Worm (Caenorhabditis elegans): Measurements from ENCODE around the gene shw-3.
A peak's percentile ranks its signal among the peaks of the same experiment; 100 is the strongest.

The shw-3 gene

ce11 chrV:12963192-12963591 lies 23.8 kb downstream of the shw-3 start, which contains the start of gene hrg-9:
Gene hrg-9 (minus strand): TSS chrV:12963343.
- TF ChIP-seq nhr-67 (tag; optimal IDR thresholded peaks at IDR 0.05) (no peak), sea-2 (GFP tag; optimal IDR thresholded peaks at IDR 0.05) (no peak), skn-1 (tag; optimal IDR thresholded peaks at IDR 0.05) (no peak), snpc-4 (tag; optimal IDR thresholded peaks at IDR 0.05) (no peak), ama-1 (optimal IDR thresholded peaks at IDR 0.05) (no peak), nhr-12 (tag; optimal IDR thresholded peaks at IDR 0.05) (no peak), lin-15B (tag; optimal IDR thresholded peaks at IDR 0.05) (no peak), elt-2 (tag; optimal IDR thresholded peaks at IDR 0.05) (peak; percentile 37), lsy-12 (tag; optimal IDR thresholded peaks at IDR 0.05) (no peak), pha-4 (tag; optimal IDR thresholded peaks at IDR 0.05) (peak; percentile 55), aly-2 (tag; optimal IDR thresholded peaks at IDR 0.05) (no peak)

DNA sequence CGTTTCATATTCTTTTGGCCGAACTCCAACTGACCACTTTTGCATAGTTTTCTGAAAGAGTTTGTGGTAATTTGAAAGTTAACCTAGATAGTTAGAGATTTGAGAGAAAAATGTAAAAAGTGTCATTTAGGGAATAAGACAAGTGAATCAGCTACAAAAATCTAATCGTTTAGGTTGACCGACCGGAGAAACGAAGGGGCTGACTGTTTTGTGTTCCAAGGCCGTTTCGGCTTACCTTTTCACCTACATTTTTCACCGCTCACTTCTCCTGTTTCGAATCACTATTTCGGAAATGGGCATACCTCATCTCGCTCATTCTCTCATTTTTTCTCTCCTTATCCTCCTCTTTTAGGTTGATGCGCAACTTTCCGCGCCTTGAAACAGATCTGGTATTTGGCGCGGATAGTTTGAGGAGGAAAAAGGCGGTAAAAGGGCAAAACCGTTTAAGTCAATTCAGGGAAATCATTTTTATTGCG lies 25.8 kb downstream of the shw-3 start, which contains the start of gene mpst-7:
TSS of gene mpst-7 (minus strand) at position 51 of the 476 bp plus-strand sequence.
- TF ChIP-seq nhr-23 (tag; optimal IDR thresholded peaks at IDR 0.05) (peak; percentile 21), pqm-1 (tag; optimal IDR thresholded peaks at IDR 0.05) (no peak), nhr-25 (tag; optimal IDR thresholded peaks at IDR 0.05) (peak; percentile 57), daf-12 (tag; optimal IDR thresholded peaks at IDR 0.05) (no peak)

DNA sequence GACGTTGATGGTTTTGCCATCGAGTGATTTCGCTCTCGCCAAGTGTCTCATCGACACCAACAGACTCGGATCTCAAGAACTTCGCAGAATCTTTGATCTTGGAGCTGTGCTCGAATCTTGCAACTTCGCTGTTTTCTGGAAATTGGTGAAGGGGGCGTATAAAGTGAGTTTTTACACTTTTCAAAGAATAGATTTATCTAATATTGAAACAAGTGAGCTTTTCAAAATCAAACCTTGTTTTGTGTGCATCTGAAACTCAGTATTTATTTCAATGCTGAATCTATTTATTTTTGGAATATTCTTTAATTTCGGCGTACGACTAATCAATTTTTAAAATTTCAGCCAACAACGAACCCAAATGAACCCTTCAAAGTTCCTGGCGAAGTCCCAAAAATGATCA lies 32.7 kb downstream of the shw-3 start:
- no peak for TF ChIP-seq ceh-82 (tag; optimal IDR thresholded peaks at IDR 0.05)
- no peak for TF ChIP-seq ama-1 (optimal IDR thresholded peaks at IDR 0.05)
- no peak for TF ChIP-seq ZK546.5 (tag; optimal IDR thresholded peaks at IDR 0.05)
- TF ChIP-seq mdl-1 (tag; optimal IDR thresholded peaks at IDR 0.05), result no peak
- no peak for TF ChIP-seq elt-3 (tag; optimal IDR thresholded peaks at IDR 0.05)
- TF ChIP-seq ztf-4 (tag; optimal IDR thresholded peaks at IDR 0.05), result no peak
- no peak for TF ChIP-seq ceh-9 (tag; optimal IDR thresholded peaks at IDR 0.05)
- TF ChIP-seq unc-62 (GFP tag; optimal IDR thresholded peaks at IDR 0.05), result no peak
- TF ChIP-seq fkh-10 (GFP tag; optimal IDR thresholded peaks at IDR 0.05), result no peak
- TF ChIP-seq elt-2 (tag; optimal IDR thresholded peaks at IDR 0.05), result no peak
- TF ChIP-seq ztf-11 (tag; optimal IDR thresholded peaks at IDR 0.05), result no peak
- no peak for TF ChIP-seq nhr-237 (tag; optimal IDR thresholded peaks at IDR 0.05)

- TF ChIP-seq snpc-4 (tag; optimal IDR thresholded peaks at IDR 0.05) (no peak), unc-62 (GFP tag; optimal IDR thresholded peaks at IDR 0.05) (no peak), R02D3.7 (tag; optimal IDR thresholded peaks at IDR 0.05) (no peak), skn-1 (tag; optimal IDR thresholded peaks at IDR 0.05) (no peak), elt-2 (tag; optimal IDR thresholded peaks at IDR 0.05) (no peak), nhr-12 (tag; optimal IDR thresholded peaks at IDR 0.05) (no peak), ceh-16 (tag; optimal IDR thresholded peaks at IDR 0.05) (no peak), fos-1 (tag; optimal IDR thresholded peaks at IDR 0.05) (no peak), nhr-28 (tag; optimal IDR thresholded peaks at IDR 0.05) (no peak), fkh-2 (tag; optimal IDR thresholded peaks at IDR 0.05) (no peak), mdl-1 (tag; optimal IDR thresholded peaks at IDR 0.05) (no peak)
These were observed 33.3 kb downstream of the shw-3 start, which contains the start of gene eif-3.K for ce11 chrV:12953702-12954101. Gene eif-3.K (plus strand): TSS chrV:12954002.

DNA sequence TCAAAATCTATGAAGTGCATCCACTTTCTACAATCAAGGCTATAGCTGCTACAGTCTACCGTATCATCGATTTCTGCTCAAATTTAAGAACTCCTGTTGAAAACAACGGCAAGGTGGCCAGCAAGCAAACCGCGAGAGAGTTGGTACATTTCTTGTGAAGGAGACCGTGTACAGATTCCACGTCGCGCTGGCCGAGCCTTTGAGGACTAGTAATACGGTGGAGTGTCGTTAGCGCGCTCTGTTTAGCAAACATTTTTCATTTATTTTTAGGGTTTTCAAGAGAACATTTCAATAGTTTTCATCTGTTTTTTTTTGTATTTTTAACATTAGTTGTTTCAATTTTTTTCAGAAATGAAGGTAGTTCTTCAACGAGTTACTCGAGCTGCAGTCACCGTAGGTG lies 34.7 kb downstream of the shw-3 start, which contains the start of gene pqn-68:
TSS of gene pqn-68 (plus strand) at position 350 of the 400 bp plus-strand sequence.
- peak; percentile 12 for TF ChIP-seq nhr-23 (tag; optimal IDR thresholded peaks at IDR 0.05)
- no peak for TF ChIP-seq egl-5 (tag; optimal IDR thresholded peaks at IDR 0.05)
- TF ChIP-seq mdl-1 (tag; optimal IDR thresholded peaks at IDR 0.05), result no peak
- no peak for TF ChIP-seq sea-2 (GFP tag; optimal IDR thresholded peaks at IDR 0.05)
- no peak for TF ChIP-seq nhr-76 (tag; optimal IDR thresholded peaks at IDR 0.05)
- TF ChIP-seq nhr-11 (tag; optimal IDR thresholded peaks at IDR 0.05), result no peak
- TF ChIP-seq nhr-43 (tag; optimal IDR thresholded peaks at IDR 0.05; ENCODE audit: poor library complexity, severe bottlenecking), result no peak
- TF ChIP-seq ceh-82 (tag; optimal IDR thresholded peaks at IDR 0.05), result no peak
- TF ChIP-seq ztf-11 (tag; optimal IDR thresholded peaks at IDR 0.05), result no peak
- TF ChIP-seq nfya-1 (tag; optimal IDR thresholded peaks at IDR 0.05; ENCODE audit: insufficient read depth), result peak; percentile 42
- no peak for TF ChIP-seq R02D3.7 (tag; optimal IDR thresholded peaks at IDR 0.05)
- no peak for TF ChIP-seq fkh-10 (GFP tag; optimal IDR thresholded peaks at IDR 0.05)
- peak; percentile 48 for TF ChIP-seq hmg-11 (tag; optimal IDR thresholded peaks at IDR 0.05)
- no peak for TF ChIP-seq ztf-4 (tag; optimal IDR thresholded peaks at IDR 0.05)
- TF ChIP-seq pha-4 (tag; optimal IDR thresholded peaks at IDR 0.05), result peak; percentile 60
- TF ChIP-seq lin-15B (tag; optimal IDR thresholded peaks at IDR 0.05), result peak; percentile 33
- no peak for TF ChIP-seq skn-1 (tag; optimal IDR thresholded peaks at IDR 0.05)
- no peak for TF ChIP-seq ceh-9 (tag; optimal IDR thresholded peaks at IDR 0.05)
- TF ChIP-seq nhr-25 (tag; optimal IDR thresholded peaks at IDR 0.05), result no peak

Measured in whole organism, L3 larva.